Worm (Caenorhabditis elegans): ENCODE measurements around the gene mrps-17.
A peak's percentile ranks its signal among the peaks of the same experiment; 100 is the strongest.

DNA sequence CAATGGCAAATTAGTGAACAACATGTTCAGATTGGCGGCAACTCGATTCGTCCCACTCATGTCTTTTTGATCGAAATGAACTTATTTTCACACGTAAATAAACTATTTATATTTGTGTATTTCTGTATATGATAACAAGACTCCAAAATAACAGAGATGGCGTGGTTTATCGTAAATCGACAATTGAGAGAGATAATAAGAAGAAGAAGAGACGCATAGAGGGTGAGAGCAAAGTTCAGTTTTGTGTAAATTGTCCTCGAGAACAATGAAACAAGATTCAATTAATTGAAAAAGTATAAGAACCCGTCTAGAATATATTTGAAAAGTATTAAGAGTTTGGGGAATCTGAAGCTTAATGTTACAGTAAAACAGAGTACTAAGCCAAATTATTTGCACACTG, 20.2 kb downstream of the mrps-17 start:
- TF ChIP-seq lin-15B (tag; optimal IDR thresholded peaks at IDR 0.05) = peak; percentile 2
- TF ChIP-seq lin-39 (tag; optimal IDR thresholded peaks at IDR 0.05) = no peak
- no peak for TF ChIP-seq zag-1 (tag; optimal IDR thresholded peaks at IDR 0.05)
- no peak for TF ChIP-seq ztf-11 (tag; optimal IDR thresholded peaks at IDR 0.05)
- TF ChIP-seq snpc-4 (tag; optimal IDR thresholded peaks at IDR 0.05) = no peak

Data from whole organism, L3 larva.